Fruit fly (Drosophila melanogaster) whole organism, embryonic: Measurements from ENCODE around the gene TBC1d7.

Source experiments
- Atf-2 ChIP-seq: fragments of 200-800 bp; sonication (Bioruptor generic); optimal IDR thresholded peaks from 2 replicates; lab custom pipeline; 2016; ENCODE audit warnings: missing biosample characterization, missing genetic modification characterization
- CG12104 ChIP-seq: fragments of 200-800 bp; sonication (Bioruptor generic); optimal IDR thresholded peaks from 3 replicates; lab custom pipeline; 2016; ENCODE audit warnings: missing biosample characterization, missing genetic modification characterization
- CG12219 ChIP-seq: fragments of 200-800 bp; sonication (Bioruptor generic); optimal IDR thresholded peaks from 3 replicates; lab custom pipeline; 2018; ENCODE audit warnings: missing biosample characterization, mild to moderate bottlenecking, missing genetic modification characterization
- CG1529 ChIP-seq: fragments of 200-800 bp; sonication (Bioruptor generic); optimal IDR thresholded peaks from 3 replicates; lab custom pipeline; 2018; ENCODE audit warnings: missing biosample characterization, missing genetic modification characterization
- CG17328 ChIP-seq: fragments of 200-800 bp; sonication (Bioruptor generic); IDR thresholded peaks from 2 replicates; pipeline ENCODE4 v1.3.6; 2022; ENCODE audit warnings: missing biosample characterization, missing genetic modification characterization
- CG17359 ChIP-seq: fragments of 200-800 bp; sonication (Bioruptor generic); optimal IDR thresholded peaks from 3 replicates; lab custom pipeline; 2018; ENCODE audit warnings: missing biosample characterization, mild to moderate bottlenecking, missing genetic modification characterization, moderate library complexity
- CG17385 ChIP-seq: fragments of 200-800 bp; sonication (Bioruptor generic); optimal IDR thresholded peaks from 3 replicates; lab custom pipeline; 2018; ENCODE audit warnings: missing biosample characterization, mild to moderate bottlenecking, missing genetic modification characterization
- CG18599 ChIP-seq: fragments of 200-800 bp; sonication (Bioruptor generic); optimal IDR thresholded peaks from 3 replicates; lab custom pipeline; 2017; ENCODE audit warnings: missing biosample characterization, missing genetic modification characterization, mild to moderate bottlenecking, moderate library complexity, missing genetic modification reagents
- CG2678 ChIP-seq: fragments of 200-800 bp; sonication (Bioruptor generic); optimal IDR thresholded peaks from 3 replicates; lab custom pipeline; 2019; ENCODE audit warnings: missing biosample characterization, mild to moderate bottlenecking, missing genetic modification characterization, moderate library complexity
- CG2875 ChIP-seq: fragments of 200-800 bp; sonication (Bioruptor generic); optimal IDR thresholded peaks from 2 replicates; lab custom pipeline; 2017; ENCODE audit warnings: missing biosample characterization, mild to moderate bottlenecking, missing genetic modification characterization, missing genetic modification reagents
- CG34422 ChIP-seq: fragments of 200-800 bp; sonication (Bioruptor generic); IDR thresholded peaks from 3 replicates; pipeline ENCODE4 v1.3.6; 2022; ENCODE audit warnings: missing biosample characterization, missing genetic modification characterization
- CG3838 ChIP-seq: fragments of 200-800 bp; sonication (Bioruptor generic); optimal IDR thresholded peaks from 3 replicates; lab custom pipeline; 2016; ENCODE audit warnings: missing biosample characterization, missing genetic modification characterization
- CG4360 ChIP-seq: fragments of 200-800 bp; sonication (Bioruptor generic); IDR thresholded peaks from 2 replicates; pipeline ENCODE4 v1.3.6; 2022; ENCODE audit warnings: missing biosample characterization, missing genetic modification characterization
- CG4854 ChIP-seq: fragments of 200-800 bp; sonication (Bioruptor generic); optimal IDR thresholded peaks from 2 replicates; lab custom pipeline; 2016; ENCODE audit warnings: missing biosample characterization, missing genetic modification characterization, inconsistent platforms
- CG6765 ChIP-seq: fragments of 200-800 bp; sonication (Bioruptor generic); optimal IDR thresholded peaks from 3 replicates; lab custom pipeline; 2017; ENCODE audit warnings: missing biosample characterization, mild to moderate bottlenecking, missing genetic modification characterization
- CG7357 ChIP-seq: fragments of 200-800 bp; sonication (Bioruptor generic); IDR thresholded peaks from 3 replicates; pipeline ENCODE4 v1.3.6; 2022; ENCODE audit warnings: missing biosample characterization, missing genetic modification characterization
- CHES-1-like ChIP-seq: fragments of 200-800 bp; sonication (Bioruptor generic); optimal IDR thresholded peaks from 2 replicates; lab custom pipeline; 2016; ENCODE audit warnings: missing biosample characterization, missing genetic modification characterization
- CkIIα-i1 ChIP-seq: fragments of 200-800 bp; sonication (Bioruptor generic); IDR thresholded peaks from 2 replicates; pipeline ENCODE4 v1.3.6; 2022; ENCODE audit warnings: missing biosample characterization, missing genetic modification characterization
- Dll ChIP-seq: fragments of 200-800 bp; sonication (Bioruptor generic); IDR thresholded peaks from 4 replicates; pipeline ENCODE4 v1.3.6; 2022; ENCODE audit warnings: missing biosample characterization, missing genetic modification characterization; ENCODE audit not compliant: partially characterized antibody
- Doc3 ChIP-seq: fragments of 200-800 bp; sonication (Bioruptor generic); IDR thresholded peaks from 3 replicates; pipeline ENCODE4 v1.3.6; 2022; ENCODE audit warnings: missing biosample characterization, missing genetic modification characterization; ENCODE audit not compliant: partially characterized antibody
- Dref ChIP-seq: fragments of 200-800 bp; sonication (Bioruptor generic); IDR thresholded peaks from 2 replicates; pipeline ENCODE4 v1.3.6; 2022; ENCODE audit warnings: missing biosample characterization, missing genetic modification characterization
- E2f2 ChIP-seq: fragments of 200-800 bp; sonication (Bioruptor generic); IDR thresholded peaks from 2 replicates; pipeline ENCODE4 v1.3.6; 2022; ENCODE audit warnings: missing biosample characterization, missing genetic modification characterization
- Ets65A ChIP-seq: fragments of 200-800 bp; sonication (Bioruptor generic); peaks from one replicate; lab custom pipeline; 2016; ENCODE audit warnings: missing biosample characterization, missing genetic modification characterization
- Fer2 ChIP-seq: fragments of 200-800 bp; sonication (Bioruptor generic); optimal IDR thresholded peaks from 2 replicates; lab custom pipeline; 2018; ENCODE audit warnings: missing biosample characterization, mild to moderate bottlenecking, missing genetic modification characterization, moderate library complexity
- Hey ChIP-seq: fragments of 200-800 bp; sonication (Bioruptor generic); optimal IDR thresholded peaks from 3 replicates; lab custom pipeline; 2018; ENCODE audit warnings: missing biosample characterization, mild to moderate bottlenecking, missing genetic modification characterization
- Max ChIP-seq: fragments of 200-800 bp; sonication (Bioruptor generic); optimal IDR thresholded peaks from 2 replicates; lab custom pipeline; 2016; ENCODE audit warnings: missing biosample characterization, mild to moderate bottlenecking, missing genetic modification characterization
- Pdp1 ChIP-seq, 2 experiments: fragments of 200-800 bp; sonication (Bioruptor generic); optimal IDR thresholded peaks; 3 replicates each; lab custom pipeline; 2016; ENCODE audit warnings: missing biosample characterization in 2 of 2, missing genetic modification characterization in 2 of 2, mild to moderate bottlenecking in 1 of 2, moderate library complexity in 1 of 2
- Poxn ChIP-seq: fragments of 200-800 bp; sonication (Bioruptor generic); IDR thresholded peaks from 2 replicates; pipeline ENCODE4 v1.3.6; 2022; ENCODE audit warnings: missing biosample characterization, missing genetic modification characterization
- Sox102F ChIP-seq: fragments of 200-800 bp; sonication (Bioruptor generic); optimal IDR thresholded peaks from 2 replicates; lab custom pipeline; 2018; ENCODE audit warnings: missing biosample characterization, mild to moderate bottlenecking, missing genetic modification characterization, moderate library complexity
- Sry-β ChIP-seq: fragments of 200-800 bp; sonication (Bioruptor generic); optimal IDR thresholded peaks from 2 replicates; lab custom pipeline; 2018; ENCODE audit warnings: missing biosample characterization, mild to moderate bottlenecking, missing genetic modification characterization, moderate library complexity
- Sry-δ ChIP-seq: fragments of 200-800 bp; sonication (Bioruptor generic); optimal IDR thresholded peaks from 2 replicates; lab custom pipeline; 2016; ENCODE audit warnings: missing biosample characterization, missing genetic modification characterization
- Xrp1 ChIP-seq: fragments of 200-800 bp; sonication (Bioruptor generic); IDR thresholded peaks from 2 replicates; pipeline ENCODE4 v1.3.6; 2022; ENCODE audit warnings: missing biosample characterization, missing genetic modification characterization
- ato ChIP-seq: fragments of 200-800 bp; sonication (Bioruptor generic); IDR thresholded peaks from 2 replicates; pipeline ENCODE4 v1.3.6; 2022; ENCODE audit warnings: missing biosample characterization, missing genetic modification characterization; ENCODE audit not compliant: partially characterized antibody
- bigmax ChIP-seq: fragments of 200-800 bp; sonication (Bioruptor generic); optimal IDR thresholded peaks from 2 replicates; lab custom pipeline; 2018; ENCODE audit warnings: missing biosample characterization, mild to moderate bottlenecking, missing genetic modification characterization
- btn ChIP-seq: fragments of 200-800 bp; sonication (Bioruptor generic); optimal IDR thresholded peaks from 2 replicates; lab custom pipeline; 2016; ENCODE audit warnings: missing biosample characterization, missing genetic modification characterization
- crp ChIP-seq, 2 experiments: fragments of 200-800 bp; sonication (Bioruptor generic); optimal IDR thresholded peaks; 2 replicates in 1 of 2; 3 replicates in 1 of 2; lab custom pipeline; 2017; ENCODE audit warnings: missing biosample characterization in 2 of 2, missing genetic modification characterization in 2 of 2, mild to moderate bottlenecking in 1 of 2, moderate library complexity in 1 of 2
- dimm ChIP-seq: fragments of 200-800 bp; sonication (Bioruptor generic); IDR thresholded peaks from 2 replicates; pipeline ENCODE4 v1.3.6; 2022; ENCODE audit warnings: missing biosample characterization, missing genetic modification characterization
- eve ChIP-seq, 2 experiments: fragments of >200 bp; optimal IDR thresholded peaks; 2 replicates each; lab custom pipeline; 2017; ENCODE audit warnings: missing biosample characterization in 2 of 2, missing genetic modification characterization in 2 of 2
- h ChIP-seq: fragments of >200 bp; optimal IDR thresholded peaks from 2 replicates; lab custom pipeline; 2017
- kah ChIP-seq: fragments of 200-800 bp; sonication (Bioruptor generic); optimal IDR thresholded peaks from 2 replicates; lab custom pipeline; 2018; ENCODE audit warnings: missing biosample characterization, mild to moderate bottlenecking, missing genetic modification characterization
- maf-S ChIP-seq: fragments of 200-800 bp; sonication (Bioruptor generic); optimal IDR thresholded peaks from 2 replicates; lab custom pipeline; 2016; ENCODE audit warnings: missing biosample characterization, missing genetic modification characterization
- nerfin-1 ChIP-seq: fragments of 200-800 bp; sonication (Bioruptor generic); optimal IDR thresholded peaks from 3 replicates; lab custom pipeline; 2019; ENCODE audit warnings: missing biosample characterization, mild to moderate bottlenecking, missing genetic modification characterization, moderate library complexity
- phol ChIP-seq: fragments of 200-800 bp; sonication (Bioruptor generic); optimal IDR thresholded peaks from 3 replicates; lab custom pipeline; 2018; ENCODE audit warnings: missing biosample characterization, mild to moderate bottlenecking, missing genetic modification characterization, moderate library complexity
- pzg ChIP-seq: fragments of 200-800 bp; sonication (Bioruptor generic); optimal IDR thresholded peaks from 3 replicates; lab custom pipeline; 2018; ENCODE audit warnings: missing biosample characterization, mild to moderate bottlenecking, missing genetic modification characterization, moderate library complexity
- ro ChIP-seq: fragments of 200-800 bp; sonication (Bioruptor generic); IDR thresholded peaks from 2 replicates; pipeline ENCODE4 v1.3.6; 2022; ENCODE audit warnings: missing biosample characterization, missing genetic modification characterization
- row ChIP-seq: fragments of 200-800 bp; sonication (Bioruptor generic); IDR thresholded peaks from 3 replicates; pipeline ENCODE4 v1.3.6; 2022; ENCODE audit warnings: missing biosample characterization, missing genetic modification characterization
- sima ChIP-seq: fragments of 200-800 bp; sonication (Bioruptor generic); optimal IDR thresholded peaks from 2 replicates; lab custom pipeline; 2016; ENCODE audit warnings: missing biosample characterization, missing genetic modification characterization
- tna ChIP-seq: fragments of 200-800 bp; sonication (Bioruptor generic); IDR thresholded peaks from 2 replicates; pipeline ENCODE4 v1.3.6; 2022; ENCODE audit warnings: missing biosample characterization, missing genetic modification characterization; ENCODE audit not compliant: partially characterized antibody
- zf30C ChIP-seq: fragments of 200-800 bp; sonication (Bioruptor generic); optimal IDR thresholded peaks from 3 replicates; lab custom pipeline; 2018; ENCODE audit warnings: missing biosample characterization, mild to moderate bottlenecking, missing genetic modification characterization
- zfh1 ChIP-seq: fragments of 200-800 bp; sonication (Bioruptor generic); IDR thresholded peaks from 3 replicates; pipeline ENCODE4 v1.3.6; 2022; ENCODE audit warnings: missing biosample characterization, missing genetic modification characterization

Gene TBC1d7

DNA sequence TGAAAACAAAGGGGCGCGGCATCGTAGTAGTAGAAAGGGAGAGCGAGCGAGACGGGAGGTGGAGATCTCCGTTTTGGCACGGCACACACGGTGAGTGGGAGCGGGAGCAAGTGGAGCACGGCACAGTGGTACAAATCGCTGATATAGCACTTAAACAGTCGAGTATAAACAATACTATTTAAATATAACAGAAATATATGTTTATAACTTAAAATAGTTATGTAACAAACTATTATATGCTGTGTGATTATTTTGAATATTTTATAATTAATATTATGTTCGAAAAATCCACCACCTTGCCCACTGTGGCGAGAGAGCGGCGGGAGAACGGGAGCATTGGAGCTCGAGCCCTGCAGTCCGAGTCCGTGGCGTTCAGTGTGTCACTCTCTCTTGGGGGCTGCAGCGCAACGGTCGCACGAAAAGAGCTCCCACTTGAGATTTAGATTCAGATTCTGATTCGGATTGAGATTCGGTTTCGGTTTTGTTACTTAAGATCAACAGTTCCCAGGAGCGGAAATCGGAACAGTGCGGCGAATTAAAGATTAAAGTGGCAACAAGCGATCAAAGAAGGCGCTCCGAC, 20.4 kb upstream of the TBC1d7 start, which contains the start of gene Kal1 (continued):
- TF ChIP-seq CG12104 (GFP tag; lab: Kevin White, UChicago), result peak; percentile 80
- peak; percentile 76 for TF ChIP-seq CG7357 (GFP tag; lab: Robert Waterston, UW)
- peak; percentile 92 for TF ChIP-seq CG18599
- peak; percentile 95 for TF ChIP-seq CG2875 (GFP tag; lab: Kevin White, UChicago)
- TF ChIP-seq zfh1 (GFP tag; lab: Robert Waterston, UW), result peak; percentile 91
- peak; percentile 68 for TF ChIP-seq CG4360
- no peak for TF ChIP-seq CG3838 (GFP tag; lab: Kevin White, UChicago)
- TF ChIP-seq eve (GFP tag; optimal IDR thresholded peaks at IDR 0.05; lab: Kevin White, UChicago), result no peak
- TF ChIP-seq maf-S, result no peak
- TF ChIP-seq bigmax, result no peak
- no peak for TF ChIP-seq Dref (GFP tag; lab: Robert Waterston, UW)
- no peak for TF ChIP-seq tna (GFP tag; lab: Robert Waterston, UW)
- TF ChIP-seq CHES-1-like (GFP tag; lab: Kevin White, UChicago), result no peak
- peak; percentile 97 for TF ChIP-seq Xrp1
- TF ChIP-seq Atf-2 (GFP tag; lab: Kevin White, UChicago), result peak; percentile 20
- TF ChIP-seq Dll, result 0 out of 4 replicates have a peak, but pooled peaks have one; percentile 44
- no peak for TF ChIP-seq sima (GFP tag; lab: Kevin White, UChicago)
- no peak for TF ChIP-seq zf30C
- TF ChIP-seq Ets65A (GFP tag; lab: Kevin White, UChicago), result peak; percentile 85
- TF ChIP-seq CkIIα-i1 (GFP tag; lab: Robert Waterston, UW), result no peak
- TF ChIP-seq btn, result no peak
- peak; percentile 90 for TF ChIP-seq CG17385 (GFP tag; lab: Kevin White, UChicago)
- peak; percentile 54 for TF ChIP-seq Sry-β
- no peak for TF ChIP-seq Sry-δ (GFP tag; lab: Kevin White, UChicago)
- TF ChIP-seq Sox102F (GFP tag; lab: Kevin White, UChicago), result peak; percentile 96
- TF ChIP-seq Hey (tag; lab: Kevin White, UChicago), result no peak
- peak; percentile 92 for TF ChIP-seq CG2678
- no peak for TF ChIP-seq h (lab: Kevin White, UChicago)
- TF ChIP-seq Max (GFP tag; lab: Kevin White, UChicago), result peak; percentile 74
- peak; percentile 83 for TF ChIP-seq dimm (GFP tag; lab: Robert Waterston, UW)
- TF ChIP-seq kah (GFP tag; lab: Kevin White, UChicago), result peak; percentile 90
- peak; percentile 94 for TF ChIP-seq CG1529 (GFP tag; lab: Kevin White, UChicago)
- peak; percentile 90 for TF ChIP-seq CG34422
- peak; percentile 93 for TF ChIP-seq CG12219 (GFP tag; lab: Kevin White, UChicago)
- TF ChIP-seq CG6765 (GFP tag; lab: Kevin White, UChicago), result peak; percentile 74
- peak; percentile 91 for TF ChIP-seq nerfin-1 (tag; lab: Kevin White, UChicago)
- peak; percentile 78 for TF ChIP-seq E2f2
- peak; percentile 19 to 71 for TF ChIP-seq Pdp1 (GFP tag; optimal IDR thresholded peaks at IDR 0.05; lab: Kevin White, UChicago)
- no peak for TF ChIP-seq ato (GFP tag; lab: Robert Waterston, UW)
- no peak for TF ChIP-seq pzg (GFP tag; lab: Kevin White, UChicago)
- peak; percentile 96 for TF ChIP-seq CG17359 (tag; lab: Kevin White, UChicago)
- TF ChIP-seq row (GFP tag; lab: Robert Waterston, UW), result peak; percentile 97
- TF ChIP-seq CG17328 (GFP tag; lab: Robert Waterston, UW), result peak; percentile 95
- TF ChIP-seq Poxn (GFP tag; lab: Robert Waterston, UW), result no peak
- peak in 1 of 2 experiments; percentile 52 for TF ChIP-seq crp (GFP tag; optimal IDR thresholded peaks at IDR 0.05; lab: Kevin White, UChicago)
- peak; percentile 93 for TF ChIP-seq phol (tag; lab: Kevin White, UChicago)
- TF ChIP-seq Fer2 (tag; lab: Kevin White, UChicago), result peak; percentile 49
- TF ChIP-seq CG4854 (GFP tag; lab: Kevin White, UChicago), result peak; percentile 9
- no peak for TF ChIP-seq Doc3 (GFP tag; lab: Robert Waterston, UW)
- TF ChIP-seq ro, result peak; percentile 78
